Fruit fly (Drosophila melanogaster) whole organism: ENCODE data around the gene ntc.

Experiments
- CG8478 ChIP-seq: fragments of >200 bp; optimal IDR thresholded peaks from 2 replicates; lab custom pipeline; 2018; ENCODE audit warnings: inconsistent platforms
- Dll ChIP-seq: fragments of >200 bp; optimal IDR thresholded peaks from 2 replicates; lab custom pipeline; 2017
- EcR ChIP-seq, 2 experiments: fragments of >200 bp; optimal IDR thresholded peaks; 2 replicates each; lab custom pipeline; 2017; ENCODE audit warnings: missing biosample characterization in 2 of 2, missing genetic modification characterization in 2 of 2, missing genetic modification reagents in 2 of 2
- pan ChIP-seq: fragments of >200 bp; optimal IDR thresholded peaks from 2 replicates; lab custom pipeline; 2017
- psq ChIP-seq: fragments of >200 bp; optimal IDR thresholded peaks from 2 replicates; lab custom pipeline; 2017
- usp ChIP-seq: fragments of >200 bp; optimal IDR thresholded peaks from 2 replicates; lab custom pipeline; 2017; ENCODE audit warnings: missing biosample characterization, missing genetic modification characterization, mixed read lengths

DNA sequence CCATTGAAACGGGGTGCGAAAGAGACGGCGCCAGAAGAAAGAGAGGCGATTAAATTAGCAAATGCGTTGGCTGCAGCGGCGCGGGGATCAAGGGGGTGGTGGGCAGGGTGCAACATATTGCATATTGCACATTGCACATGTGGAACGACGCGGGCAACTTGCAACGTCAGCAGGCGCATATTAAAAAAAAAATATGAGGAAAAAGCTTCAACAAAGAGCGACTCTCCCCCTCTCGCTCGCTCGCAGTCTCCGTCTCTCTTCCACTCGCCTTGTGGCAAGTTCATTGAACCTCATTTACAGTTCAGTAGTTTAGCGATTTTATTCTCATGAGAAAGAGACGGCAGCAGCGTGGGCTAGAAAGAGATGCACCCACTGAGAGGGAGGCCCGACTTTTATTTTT is 22.3 kb downstream of the ntc start:
- TF ChIP-seq usp (GFP tag; lab: Kevin White, UChicago) (no peak), psq (lab: Kevin White, UChicago) (no peak), Dll (lab: Kevin White, UChicago) (no peak), pan (lab: Kevin White, UChicago) (no peak), EcR (GFP tag; optimal IDR thresholded peaks at IDR 0.05; lab: Kevin White, UChicago) (peak; percentile 57 to 91), CG8478 (lab: Kevin White, UChicago) (no peak)
